Fruit fly (Drosophila melanogaster): ENCODE data around the gene Glg1.

Glg1 gene

DNA sequence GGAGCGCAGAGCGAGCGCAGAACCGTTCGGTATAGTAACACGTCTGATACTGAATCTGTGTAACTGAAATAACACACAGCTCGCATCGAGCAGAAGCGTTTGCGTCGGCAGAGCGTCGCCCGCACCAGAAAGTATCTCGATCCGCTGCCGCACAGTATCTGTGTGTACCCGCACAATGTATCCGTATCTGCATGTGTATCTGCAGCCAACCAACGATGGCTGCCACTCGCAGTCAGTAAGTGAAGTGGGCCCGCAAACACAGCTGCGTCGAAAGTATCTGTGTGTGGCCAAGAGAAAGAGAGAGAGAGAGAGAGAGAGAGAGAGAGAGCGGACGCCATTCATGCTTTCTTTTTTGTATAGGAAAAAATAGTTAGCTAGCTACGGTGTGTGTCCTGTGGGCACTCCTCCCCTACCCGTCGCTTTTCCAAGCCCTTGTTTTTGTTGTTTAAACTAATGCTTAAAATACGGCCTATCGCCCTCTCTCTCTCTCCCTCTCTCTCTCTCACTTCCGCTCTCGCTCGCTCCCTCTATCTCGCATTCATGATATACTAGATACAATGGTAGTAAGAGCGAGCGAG lies 30.8 kb downstream of the Glg1 start, which contains the start of gene croc:
Gene croc, minus strand, starts transcription at position 51 of the 578 bp plus-strand sequence.
- TF ChIP-seq D1 (tag; optimal IDR thresholded peaks at IDR 0.05) (no peak), Pif1B (GFP tag; optimal IDR thresholded peaks at IDR 0.05) (no peak), CG17806 (tag; optimal IDR thresholded peaks at IDR 0.05) (no peak), CG4496 (GFP tag; IDR thresholded peaks at IDR 0.05) (no peak), CG8301 (tag; optimal IDR thresholded peaks at IDR 0.05) (no peak), CG10348 (GFP tag; IDR thresholded peaks at IDR 0.05) (no peak), CG15710 (tag; optimal IDR thresholded peaks at IDR 0.05) (no peak), CG13204 (GFP tag; optimal IDR thresholded peaks at IDR 0.05) (no peak), rn (GFP tag; IDR thresholded peaks at IDR 0.05) (no peak), Snoo (tag; optimal IDR thresholded peaks at IDR 0.05) (no peak), gl (tag; optimal IDR thresholded peaks at IDR 0.05) (no peak), EcR (GFP tag; optimal IDR thresholded peaks at IDR 0.05) (no peak), Pif1A (GFP tag; optimal IDR thresholded peaks at IDR 0.05) (no peak)

DNA sequence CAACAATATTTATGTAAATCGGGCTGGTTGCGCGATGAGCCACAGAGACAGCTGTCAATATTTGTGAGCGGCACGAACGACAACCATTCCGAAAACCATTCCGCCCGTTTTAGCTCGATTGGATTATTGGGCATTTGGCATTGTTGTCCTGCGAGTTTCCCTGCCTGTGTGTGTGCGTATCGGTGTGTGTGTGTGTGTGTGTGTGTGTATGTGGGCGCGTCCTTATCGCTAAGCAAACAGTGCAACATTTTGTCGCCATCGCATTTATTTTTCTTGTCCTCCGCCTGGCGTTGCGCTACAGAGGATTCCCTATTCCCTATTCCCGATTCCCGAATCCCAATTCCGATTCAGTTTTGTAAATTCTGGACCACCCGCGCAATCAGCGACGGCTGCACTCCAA lies 35.4 kb downstream of the Glg1 start:
- no peak for TF ChIP-seq CG4496 (GFP tag; IDR thresholded peaks at IDR 0.05)
- TF ChIP-seq Snoo (tag; optimal IDR thresholded peaks at IDR 0.05): no peak
- no peak for TF ChIP-seq CG34367 (tag; optimal IDR thresholded peaks at IDR 0.05)
- no peak for TF ChIP-seq Pif1A (GFP tag; optimal IDR thresholded peaks at IDR 0.05)
- TF ChIP-seq rn (GFP tag; IDR thresholded peaks at IDR 0.05): no peak
- no peak for TF ChIP-seq EcR (GFP tag; optimal IDR thresholded peaks at IDR 0.05)

DNA sequence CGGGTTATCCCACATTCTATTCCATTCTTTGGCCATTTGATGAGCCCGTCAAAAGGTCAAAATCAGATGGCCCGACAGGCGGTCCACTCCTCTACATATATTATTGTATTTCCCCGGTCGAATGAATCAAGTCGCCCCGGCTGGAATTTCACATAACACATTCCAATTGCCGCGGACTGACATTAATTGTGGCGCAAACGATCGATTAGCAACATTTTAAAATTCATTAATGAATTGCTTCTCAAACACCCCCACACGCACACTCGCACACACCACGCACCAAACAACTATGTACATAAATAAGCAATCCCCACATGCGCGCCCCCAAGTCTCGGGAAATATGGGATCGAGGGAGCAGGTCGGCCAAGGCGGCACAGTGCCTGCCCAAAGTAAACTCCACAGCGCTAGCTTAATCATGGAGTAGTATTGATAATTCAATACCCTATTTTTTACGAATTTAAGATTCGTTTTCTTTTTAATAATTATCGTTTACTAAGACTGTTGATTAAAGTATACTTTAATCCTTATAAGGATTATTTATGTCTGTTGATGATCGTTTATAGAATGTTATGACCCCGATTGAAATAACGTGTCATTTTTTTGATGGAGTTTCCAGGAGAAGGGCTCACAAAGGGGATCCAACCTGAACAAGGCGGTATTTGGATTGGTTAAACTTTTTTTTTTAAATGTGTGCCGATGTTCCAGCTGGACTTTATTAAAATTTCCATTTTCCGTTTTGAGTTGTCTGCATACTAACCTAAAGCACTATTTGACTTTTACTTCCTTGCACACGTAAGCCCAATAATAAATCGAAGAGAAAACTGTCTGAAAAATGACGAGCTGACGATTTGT lies 41.9 kb downstream of the Glg1 start:
- TF ChIP-seq gl (tag; optimal IDR thresholded peaks at IDR 0.05) (no peak), CG17806 (tag; optimal IDR thresholded peaks at IDR 0.05) (no peak), CG14655 (GFP tag; optimal IDR thresholded peaks at IDR 0.05) (no peak), CG13204 (GFP tag; optimal IDR thresholded peaks at IDR 0.05) (no peak), CG4496 (GFP tag; IDR thresholded peaks at IDR 0.05) (no peak), CG8159 (tag; optimal IDR thresholded peaks at IDR 0.05) (no peak), CG8301 (tag; optimal IDR thresholded peaks at IDR 0.05) (no peak), CG10348 (GFP tag; IDR thresholded peaks at IDR 0.05) (no peak), CG32121 (GFP tag; IDR thresholded peaks at IDR 0.05) (no peak), EcR (GFP tag; optimal IDR thresholded peaks at IDR 0.05) (no peak), rn (GFP tag; IDR thresholded peaks at IDR 0.05) (no peak), Pif1A (GFP tag; optimal IDR thresholded peaks at IDR 0.05) (no peak), Pif1B (GFP tag; optimal IDR thresholded peaks at IDR 0.05) (no peak), CG9948 (tag; optimal IDR thresholded peaks at IDR 0.05) (no peak), CG12605 (GFP tag; IDR thresholded peaks at IDR 0.05) (no peak), Ets98B (GFP tag; IDR thresholded peaks at IDR 0.05) (no peak), Snoo (tag; optimal IDR thresholded peaks at IDR 0.05) (no peak), fd96Ca (GFP tag; IDR thresholded peaks at IDR 0.05) (no peak), CG15710 (tag; optimal IDR thresholded peaks at IDR 0.05) (no peak)

- no peak for TF ChIP-seq CG34367 (tag; optimal IDR thresholded peaks at IDR 0.05)
- TF ChIP-seq Ets98B (GFP tag; IDR thresholded peaks at IDR 0.05): no peak
- peak; percentile 21 for TF ChIP-seq Pif1A (GFP tag; optimal IDR thresholded peaks at IDR 0.05)
- TF ChIP-seq Pif1B (GFP tag; optimal IDR thresholded peaks at IDR 0.05): peak; percentile 10
- no peak for TF ChIP-seq CG8159 (tag; optimal IDR thresholded peaks at IDR 0.05)
- TF ChIP-seq D1 (tag; optimal IDR thresholded peaks at IDR 0.05): no peak
These were observed 43.1 kb downstream of the Glg1 start for dm6 chr3L:21464240-21464639.

- TF ChIP-seq CG14655 (GFP tag; optimal IDR thresholded peaks at IDR 0.05) (peak; percentile 15), CG32121 (GFP tag; IDR thresholded peaks at IDR 0.05) (no peak)
These were observed 44.5 kb downstream of the Glg1 start for dm6 chr3L:21462860-21463259.

dm6 chr3L:21460149-21460873 lies 47.0 kb downstream of the Glg1 start:
- TF ChIP-seq fd96Ca (GFP tag; IDR thresholded peaks at IDR 0.05) (no peak), CG15710 (tag; optimal IDR thresholded peaks at IDR 0.05) (no peak), CG4496 (GFP tag; IDR thresholded peaks at IDR 0.05) (no peak), D1 (tag; optimal IDR thresholded peaks at IDR 0.05) (no peak), CG14655 (GFP tag; optimal IDR thresholded peaks at IDR 0.05) (no peak), EcR (GFP tag; optimal IDR thresholded peaks at IDR 0.05) (no peak), CG34367 (tag; optimal IDR thresholded peaks at IDR 0.05) (no peak), CG8301 (tag; optimal IDR thresholded peaks at IDR 0.05) (no peak), gl (tag; optimal IDR thresholded peaks at IDR 0.05) (no peak), rn (GFP tag; IDR thresholded peaks at IDR 0.05) (no peak), CG12605 (GFP tag; IDR thresholded peaks at IDR 0.05) (no peak), CG17806 (tag; optimal IDR thresholded peaks at IDR 0.05) (no peak), CG10348 (GFP tag; IDR thresholded peaks at IDR 0.05) (no peak), CG13204 (GFP tag; optimal IDR thresholded peaks at IDR 0.05) (no peak), CG9948 (tag; optimal IDR thresholded peaks at IDR 0.05) (no peak), Ets98B (GFP tag; IDR thresholded peaks at IDR 0.05) (no peak), Pif1A (GFP tag; optimal IDR thresholded peaks at IDR 0.05) (no peak), CG8159 (tag; optimal IDR thresholded peaks at IDR 0.05) (no peak), Snoo (tag; optimal IDR thresholded peaks at IDR 0.05) (no peak), CG32121 (GFP tag; IDR thresholded peaks at IDR 0.05) (no peak)

Data from whole organism, pupa.